Worm (Caenorhabditis elegans) whole organism, L4/young adult: ENCODE results near the gene unc-52.

Experiments
- W03F9.2 ChIP-seq: fragments of 150-350 bp; optimal IDR thresholded peaks from 2 replicates; lab custom pipeline; 2014; ENCODE audit warnings: missing biosample characterization, missing genetic modification characterization
- dao-5 ChIP-seq: sonication (generic microtip); optimal IDR thresholded peaks from 2 replicates; lab custom pipeline; 2016; ENCODE audit warnings: missing genotype, missing genetic modification characterization, moderate library complexity, missing compliant biosample characterization

DNA sequence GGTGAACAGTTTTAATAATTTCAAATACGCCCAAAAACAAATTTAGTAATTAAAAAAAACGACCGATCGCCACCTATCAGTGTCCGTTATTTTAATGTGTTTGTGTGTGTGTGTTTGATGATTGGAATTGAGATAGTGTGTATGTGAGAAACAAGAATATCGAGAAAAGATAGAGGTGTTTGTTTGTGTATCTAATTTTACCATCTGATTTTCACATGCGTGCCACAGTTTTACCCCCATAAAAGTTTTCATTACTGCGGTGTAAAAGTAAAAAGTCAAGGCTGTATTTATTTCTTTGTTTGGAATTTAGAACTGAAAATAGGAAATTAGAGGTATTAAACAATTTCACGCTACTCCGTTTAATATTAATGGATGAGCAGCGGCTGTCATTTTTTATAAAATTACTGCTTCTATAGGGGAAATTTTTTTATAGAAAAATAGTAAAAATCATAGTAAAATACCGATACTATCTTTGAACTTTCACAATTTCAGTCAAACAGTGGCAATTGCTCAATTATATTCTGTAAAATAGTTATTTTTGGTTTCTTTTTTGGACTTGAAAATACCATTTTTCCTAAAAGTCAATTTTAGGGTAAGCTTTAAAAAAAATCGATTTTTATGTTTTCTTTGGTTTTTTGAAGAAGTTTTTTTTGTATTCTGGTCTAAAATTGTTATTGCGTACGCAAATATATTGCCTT, 84.2 kb downstream of the unc-52 start:
- TF ChIP-seq W03F9.2 (tag; lab: Kevin White, UChicago) = no peak
- TF ChIP-seq dao-5 (tag; lab: Kevin White, UChicago) = no peak
